Worm (Caenorhabditis elegans) whole organism, mixed stage, embryonic: ENCODE measurements around the gene mab-23.

Experiments
- ceh-43 ChIP-seq: fragments of 200-800 bp; sonication (Bioruptor generic); optimal IDR thresholded peaks from 2 replicates; lab custom pipeline; 2018; ENCODE audit warnings: mild to moderate bottlenecking, missing genetic modification characterization, moderate library complexity, missing compliant biosample characterization
- ces-1 ChIP-seq: fragments of 150-350 bp; optimal IDR thresholded peaks from 2 replicates; lab custom pipeline; 2014; ENCODE audit warnings: missing biosample characterization, missing genetic modification reagents, missing genetic modification characterization
- cnd-1 ChIP-seq: fragments of 200-800 bp; sonication (Bioruptor generic); optimal IDR thresholded peaks from 2 replicates; lab custom pipeline; 2018; ENCODE audit warnings: mild to moderate bottlenecking, missing genetic modification characterization, missing compliant biosample characterization
- elt-1 ChIP-seq: sonication (generic microtip); optimal IDR thresholded peaks from 2 replicates; lab custom pipeline; 2017; ENCODE audit warnings: missing genetic modification characterization, mild to moderate bottlenecking, missing compliant biosample characterization, antibody characterized with exemption, moderate library complexity, borderline replicate concordance; ENCODE audit not compliant: insufficient read depth
- flh-1 ChIP-seq: fragments of 200-800 bp; sonication (Bioruptor generic); optimal IDR thresholded peaks from 2 replicates; lab custom pipeline; 2018; ENCODE audit warnings: mild to moderate bottlenecking, missing genetic modification characterization, moderate library complexity, missing compliant biosample characterization
- ham-2 ChIP-seq: fragments of 200-800 bp; sonication (Bioruptor generic); optimal IDR thresholded peaks from 2 replicates; lab custom pipeline; 2018; ENCODE audit warnings: mild to moderate bottlenecking, missing genetic modification characterization, missing compliant biosample characterization
- lin-13 ChIP-seq: fragments of 150-350 bp; optimal IDR thresholded peaks from 2 replicates; lab custom pipeline; 2014; ENCODE audit warnings: missing biosample characterization, missing genetic modification characterization
- lsy-2 ChIP-seq: fragments of 150-350 bp; optimal IDR thresholded peaks from 2 replicates; lab custom pipeline; 2014; ENCODE audit warnings: missing biosample characterization, missing genetic modification characterization
- mab-5 ChIP-seq: fragments of 150-350 bp; optimal IDR thresholded peaks from 2 replicates; lab custom pipeline; 2014; ENCODE audit warnings: missing biosample characterization, missing genetic modification characterization
- nhr-12 ChIP-seq: fragments of 150-350 bp; optimal IDR thresholded peaks from 2 replicates; lab custom pipeline; 2014; ENCODE audit warnings: missing biosample characterization, missing genetic modification characterization
- nhr-28 ChIP-seq: fragments of 150-350 bp; optimal IDR thresholded peaks from 2 replicates; lab custom pipeline; 2014; ENCODE audit warnings: missing biosample characterization, missing genetic modification characterization
- nhr-76 ChIP-seq: sonication (generic microtip); optimal IDR thresholded peaks from 2 replicates; lab custom pipeline; 2017; ENCODE audit warnings: missing biosample characterization, missing genetic modification characterization
- snpc-4 ChIP-seq: fragments of 150-350 bp; optimal IDR thresholded peaks from 2 replicates; lab custom pipeline; 2014; ENCODE audit warnings: missing biosample characterization, missing genetic modification characterization
- unc-120 ChIP-seq: sonication (generic microtip); optimal IDR thresholded peaks from 2 replicates; lab custom pipeline; 2017; ENCODE audit warnings: missing genetic modification characterization, missing compliant biosample characterization; ENCODE audit not compliant: poor library complexity, severe bottlenecking
- unc-39 ChIP-seq: fragments of 150-350 bp; optimal IDR thresholded peaks from 2 replicates; lab custom pipeline; 2014; ENCODE audit warnings: missing biosample characterization, missing genetic modification characterization
- unc-62 ChIP-seq: fragments of 150-350 bp; optimal IDR thresholded peaks from 2 replicates; lab custom pipeline; 2014; ENCODE audit warnings: missing biosample characterization, missing genetic modification reagents, missing genetic modification characterization
- ztf-11 ChIP-seq: fragments of 150-350 bp; optimal IDR thresholded peaks from 2 replicates; lab custom pipeline; 2014; ENCODE audit warnings: missing biosample characterization, missing genetic modification characterization

Gene mab-23

DNA sequence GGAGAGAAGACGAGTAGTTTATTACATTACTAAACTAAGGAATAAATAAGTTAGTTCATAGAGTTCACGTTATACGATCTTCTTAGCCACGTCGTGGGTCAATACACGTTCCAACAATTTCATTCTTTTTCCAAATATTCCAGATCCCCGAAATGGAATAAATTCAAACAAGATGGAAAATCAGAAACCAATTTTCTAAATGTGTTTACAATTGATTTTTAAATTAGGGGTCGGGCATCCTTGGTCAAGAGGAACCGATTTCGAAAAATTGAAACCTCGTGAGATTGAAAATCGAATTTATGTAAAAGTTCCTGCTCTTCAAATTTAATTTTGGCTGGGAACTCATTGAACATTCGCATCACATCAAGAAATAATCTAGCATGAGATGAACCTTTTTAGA is 51.9 kb downstream of the mab-23 start:
- TF ChIP-seq unc-39 (tag; lab: Kevin White, UChicago) = no peak
- TF ChIP-seq nhr-76 (tag; lab: Kevin White, UChicago) = no peak
- TF ChIP-seq nhr-12 (tag; lab: Kevin White, UChicago) = no peak
- TF ChIP-seq ztf-11 (tag; lab: Kevin White, UChicago) = no peak
- no peak for TF ChIP-seq unc-120 (tag; lab: Kevin White, UChicago)
- no peak for TF ChIP-seq snpc-4 (tag; lab: Kevin White, UChicago)
- TF ChIP-seq ham-2 = no peak
- TF ChIP-seq nhr-28 (tag; lab: Kevin White, UChicago) = no peak
- TF ChIP-seq elt-1 (tag; lab: Kevin White, UChicago) = no peak
- TF ChIP-seq unc-62 (GFP tag; lab: Kevin White, UChicago) = no peak
- TF ChIP-seq lsy-2 (tag; lab: Kevin White, UChicago) = no peak
- no peak for TF ChIP-seq mab-5 (tag; lab: Kevin White, UChicago)
- TF ChIP-seq flh-1 = no peak
- no peak for TF ChIP-seq lin-13 (tag; lab: Kevin White, UChicago)
- no peak for TF ChIP-seq ceh-43 (GFP tag; lab: Kevin White, UChicago)
- no peak for TF ChIP-seq ces-1
- TF ChIP-seq cnd-1 = no peak
